Worm (Caenorhabditis elegans) whole organism, L1 larva: ENCODE measurements around the gene lin-26.
A peak's percentile ranks its signal among the peaks of the same experiment; 100 is the strongest.

Experiments used
- C04F5.9 ChIP-seq: sonication (generic microtip); optimal IDR thresholded peaks from 2 replicates; lab custom pipeline; 2016; ENCODE audit warnings: missing genetic modification characterization, missing compliant biosample characterization
- C16A3.4 ChIP-seq: fragments of 150-350 bp; optimal IDR thresholded peaks from 2 replicates; lab custom pipeline; 2014; ENCODE audit warnings: missing biosample characterization, missing genetic modification characterization
- C34B4.2 ChIP-seq: sonication (generic microtip); optimal IDR thresholded peaks from 2 replicates; lab custom pipeline; 2017; ENCODE audit warnings: mild to moderate bottlenecking, missing genetic modification characterization, missing compliant biosample characterization
- F16B12.6 ChIP-seq: fragments of 150-350 bp; optimal IDR thresholded peaks from 2 replicates; lab custom pipeline; 2014; ENCODE audit warnings: missing biosample characterization, missing genetic modification characterization
- aha-1 ChIP-seq: fragments of 150-350 bp; optimal IDR thresholded peaks from 2 replicates; lab custom pipeline; 2014; ENCODE audit warnings: missing biosample characterization, missing genetic modification characterization
- ama-1 ChIP-seq: fragments of 150-350 bp; optimal IDR thresholded peaks from 2 replicates; lab custom pipeline; 2014
- ceh-63 ChIP-seq: fragments of 200-800 bp; sonication (Bioruptor generic); optimal IDR thresholded peaks from 2 replicates; lab custom pipeline; 2018; ENCODE audit warnings: mild to moderate bottlenecking, missing genetic modification characterization, missing compliant biosample characterization
- ceh-82 ChIP-seq, 3 experiments: fragments of 150-350 bp in 1 of 3; sonication (generic microtip) in 2 of 3; optimal IDR thresholded peaks; 2 replicates each; lab custom pipeline; 2014 to 2017; ENCODE audit warnings: missing biosample characterization in 3 of 3, missing genetic modification characterization in 3 of 3
- ceh-88 ChIP-seq: fragments of 200-800 bp; sonication (Bioruptor generic); IDR thresholded peaks from 2 replicates; pipeline ENCODE4 v1.3.6; 2022; ENCODE audit warnings: missing genetic modification characterization, missing compliant biosample characterization
- ceh-90 ChIP-seq: sonication (generic microtip); optimal IDR thresholded peaks from 2 replicates; lab custom pipeline; 2016; ENCODE audit warnings: missing genetic modification characterization, missing compliant biosample characterization
- dpl-1 ChIP-seq, 3 experiments: fragments of 150-350 bp in 2 of 3; sonication (generic microtip) in 1 of 3; optimal IDR thresholded peaks; 2 replicates each; lab custom pipeline; 2014 to 2017; ENCODE audit warnings: missing biosample characterization in 3 of 3, missing genetic modification characterization in 3 of 3, missing genetic modification reagents in 3 of 3
- efl-1 ChIP-seq, 4 experiments: fragments of 150-350 bp; optimal IDR thresholded peaks in 3 of 4; peaks in 1 of 4; 1 replicate in 1 of 4; 2 replicates in 3 of 4; lab custom pipeline; 2014; ENCODE audit warnings: missing biosample characterization in 2 of 4, missing genetic modification characterization in 2 of 4, missing genetic modification reagents in 2 of 4
- elt-2 ChIP-seq: sonication (generic microtip); optimal IDR thresholded peaks from 2 replicates; lab custom pipeline; 2016; ENCODE audit warnings: missing genetic modification characterization, mild to moderate bottlenecking, inconsistent platforms, missing compliant biosample characterization, missing genetic modification reagents
- elt-3 ChIP-seq, 6 experiments: fragments of 150-350 bp in 1 of 6; sonication (generic microtip); optimal IDR thresholded peaks; 2 replicates each; lab custom pipeline; 2017 to 2018; ENCODE audit warnings: missing biosample characterization in 6 of 6, missing genetic modification characterization in 6 of 6, inconsistent platforms in 1 of 6
- ets-5 ChIP-seq: fragments of 200-800 bp; sonication (Bioruptor generic); IDR thresholded peaks from 2 replicates; pipeline ENCODE4 v1.3.6; 2022; ENCODE audit warnings: missing genetic modification characterization, missing compliant biosample characterization
- fkh-10 ChIP-seq: sonication (generic microtip); optimal IDR thresholded peaks from 2 replicates; lab custom pipeline; 2017; ENCODE audit warnings: missing biosample characterization, missing genetic modification reagents, missing genetic modification characterization
- fos-1 ChIP-seq: fragments of 150-350 bp; optimal IDR thresholded peaks from 2 replicates; lab custom pipeline; 2014; ENCODE audit warnings: missing biosample characterization, missing genetic modification characterization
- grh-1 ChIP-seq: fragments of 200-800 bp; sonication (Bioruptor generic); IDR thresholded peaks from 2 replicates; pipeline ENCODE4 v1.3.6; 2022; ENCODE audit warnings: missing genetic modification reagents, missing genetic modification characterization, missing compliant biosample characterization
- hlh-17 ChIP-seq: fragments of 200-800 bp; sonication (Bioruptor generic); optimal IDR thresholded peaks from 2 replicates; lab custom pipeline; 2018; ENCODE audit warnings: missing genetic modification characterization, mild to moderate bottlenecking, missing compliant biosample characterization, moderate library complexity, borderline replicate concordance
- isw-1 ChIP-seq: fragments of 200-800 bp; sonication (Bioruptor generic); IDR thresholded peaks from 2 replicates; pipeline ENCODE4 v1.3.6; 2022; ENCODE audit warnings: missing genetic modification characterization, missing compliant biosample characterization
- lin-14 ChIP-seq: fragments of 200-800 bp; sonication (Bioruptor generic); optimal IDR thresholded peaks from 2 replicates; lab custom pipeline; 2018; ENCODE audit warnings: mild to moderate bottlenecking, missing genetic modification characterization, moderate library complexity, missing compliant biosample characterization
- lin-35 ChIP-seq, 2 experiments: fragments of 150-350 bp; optimal IDR thresholded peaks; 2 replicates each; lab custom pipeline; 2014; ENCODE audit warnings: missing biosample characterization in 2 of 2, missing genetic modification characterization in 2 of 2, missing genetic modification reagents in 2 of 2
- lin-39 ChIP-seq: fragments of 150-350 bp; optimal IDR thresholded peaks from 2 replicates; lab custom pipeline; 2014; ENCODE audit warnings: missing biosample characterization, missing genetic modification reagents, missing genetic modification characterization
- lsy-2 ChIP-seq, 2 experiments: fragments of 150-350 bp; optimal IDR thresholded peaks; 2 replicates each; lab custom pipeline; 2014; ENCODE audit warnings: missing biosample characterization in 2 of 2, missing genetic modification characterization in 2 of 2
- mdl-1 ChIP-seq, 2 experiments: fragments of 150-350 bp; optimal IDR thresholded peaks; 2 replicates each; lab custom pipeline; 2014 to 2017; ENCODE audit warnings: missing biosample characterization in 2 of 2, missing genetic modification characterization in 2 of 2, inconsistent platforms in 1 of 2
- mef-2 ChIP-seq: fragments of 150-350 bp; optimal IDR thresholded peaks from 2 replicates; lab custom pipeline; 2014; ENCODE audit warnings: missing biosample characterization, missing genetic modification characterization
- mep-1 ChIP-seq: fragments of 150-350 bp; optimal IDR thresholded peaks from 2 replicates; lab custom pipeline; 2014; ENCODE audit warnings: missing biosample characterization, missing genetic modification characterization
- nhr-11 ChIP-seq: fragments of 150-350 bp; optimal IDR thresholded peaks from 2 replicates; lab custom pipeline; 2014; ENCODE audit warnings: missing biosample characterization, missing genetic modification characterization
- nhr-20 ChIP-seq: sonication (generic microtip); optimal IDR thresholded peaks from 2 replicates; lab custom pipeline; 2016; ENCODE audit warnings: mild to moderate bottlenecking, missing genetic modification characterization, missing compliant biosample characterization
- nhr-76 ChIP-seq: sonication (generic microtip); optimal IDR thresholded peaks from 2 replicates; lab custom pipeline; 2017; ENCODE audit warnings: missing biosample characterization, missing genetic modification characterization
- nhr-77 ChIP-seq: fragments of 150-350 bp; optimal IDR thresholded peaks from 2 replicates; lab custom pipeline; 2014; ENCODE audit warnings: missing biosample characterization, missing genetic modification characterization
- nhr-90 ChIP-seq: sonication (generic microtip); optimal IDR thresholded peaks from 2 replicates; lab custom pipeline; 2016; ENCODE audit warnings: mild to moderate bottlenecking, missing genetic modification characterization, missing compliant biosample characterization; ENCODE audit not compliant: poor library complexity
- pax-3 ChIP-seq: fragments of 200-800 bp; sonication (Bioruptor generic); optimal IDR thresholded peaks from 2 replicates; lab custom pipeline; 2018; ENCODE audit warnings: mild to moderate bottlenecking, missing genetic modification characterization, moderate library complexity, missing compliant biosample characterization
- pqm-1 ChIP-seq: sonication (generic microtip); optimal IDR thresholded peaks from 3 replicates; lab custom pipeline; 2017; ENCODE audit warnings: missing biosample characterization, missing genetic modification characterization
- rnt-1 ChIP-seq: sonication (generic microtip); optimal IDR thresholded peaks from 2 replicates; lab custom pipeline; 2016; ENCODE audit warnings: mild to moderate bottlenecking, missing genetic modification characterization, moderate library complexity, missing compliant biosample characterization
- skn-1 ChIP-seq: fragments of 150-350 bp; optimal IDR thresholded peaks from 2 replicates; lab custom pipeline; 2014; ENCODE audit warnings: missing biosample characterization, missing genetic modification characterization
- snpc-4 ChIP-seq: fragments of 150-350 bp; optimal IDR thresholded peaks from 2 replicates; lab custom pipeline; 2014; ENCODE audit warnings: missing biosample characterization, missing genetic modification characterization
- sup-37 ChIP-seq: fragments of 200-800 bp; sonication (Bioruptor generic); optimal IDR thresholded peaks from 2 replicates; lab custom pipeline; 2018; ENCODE audit warnings: mild to moderate bottlenecking, missing genetic modification characterization, missing compliant biosample characterization
- swsn-7 ChIP-seq: sonication (generic microtip); optimal IDR thresholded peaks from 2 replicates; lab custom pipeline; 2016; ENCODE audit warnings: missing genetic modification characterization, missing compliant biosample characterization
- tbx-2 ChIP-seq: sonication (generic microtip); optimal IDR thresholded peaks from 2 replicates; lab custom pipeline; 2016; ENCODE audit warnings: missing genetic modification characterization, missing compliant biosample characterization
- tlp-1 ChIP-seq: fragments of 150-350 bp; optimal IDR thresholded peaks from 2 replicates; lab custom pipeline; 2014; ENCODE audit warnings: missing biosample characterization, missing genetic modification characterization
- unc-130 ChIP-seq: fragments of 150-350 bp; optimal IDR thresholded peaks from 2 replicates; lab custom pipeline; 2017; ENCODE audit warnings: missing biosample characterization, missing genetic modification characterization, inconsistent platforms
- unc-62 ChIP-seq: fragments of 150-350 bp; optimal IDR thresholded peaks from 2 replicates; lab custom pipeline; 2014; ENCODE audit warnings: missing biosample characterization, missing genetic modification reagents, missing genetic modification characterization
- unc-98 ChIP-seq: fragments of 200-800 bp; sonication (Bioruptor generic); IDR thresholded peaks from 2 replicates; pipeline ENCODE4 v1.3.6; 2022; ENCODE audit warnings: missing genetic modification characterization, missing compliant biosample characterization
- vab-15 ChIP-seq: sonication (generic microtip); optimal IDR thresholded peaks from 2 replicates; lab custom pipeline; 2017; ENCODE audit warnings: missing genotype, mild to moderate bottlenecking, missing genetic modification characterization, missing compliant biosample characterization
- xbp-1 ChIP-seq: sonication (generic microtip); optimal IDR thresholded peaks from 2 replicates; lab custom pipeline; 2016; ENCODE audit warnings: missing genetic modification characterization, missing compliant biosample characterization
- ztf-11 ChIP-seq, 2 experiments: sonication (generic microtip); optimal IDR thresholded peaks; 2 replicates each; lab custom pipeline; 2016 to 2017; ENCODE audit warnings: missing genetic modification characterization in 2 of 2, missing biosample characterization in 1 of 2, missing compliant biosample characterization in 1 of 2
- ztf-4 ChIP-seq: fragments of 150-350 bp; optimal IDR thresholded peaks from 2 replicates; lab custom pipeline; 2014; ENCODE audit warnings: missing biosample characterization, missing genetic modification characterization

The lin-26 gene

ce11 chrII:7693929-7694328 is 11.9 kb downstream of the lin-26 start, which contains the start of gene nhx-2:
nhx-2 (minus strand) TSS chrII:7693957.
- TF ChIP-seq elt-2 (tag; lab: Kevin White, UChicago) (peak; percentile 65), nhr-77 (tag; lab: Kevin White, UChicago) (no peak)

DNA sequence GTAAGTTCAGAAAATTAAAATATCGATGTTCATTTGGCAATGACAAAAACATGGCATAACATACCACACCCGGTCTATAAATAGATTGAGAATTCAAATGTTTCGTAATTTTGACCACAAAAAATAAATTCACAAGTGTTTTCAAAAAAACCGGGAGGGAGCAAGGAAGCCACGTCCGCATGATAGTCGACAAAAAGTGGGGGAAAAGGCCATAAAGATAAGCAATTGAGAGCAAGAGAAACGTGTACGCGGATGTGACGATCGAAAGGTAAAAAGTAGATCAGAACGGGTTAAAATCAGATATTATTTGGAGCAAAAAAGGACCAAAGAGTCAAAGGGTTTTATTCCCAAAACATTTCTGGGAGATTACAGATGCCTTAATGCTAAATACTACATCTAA is 12.7 kb downstream of the lin-26 start:
- TF ChIP-seq elt-2 (tag; lab: Kevin White, UChicago), result peak; percentile 56
- TF ChIP-seq mdl-1 (tag; optimal IDR thresholded peaks at IDR 0.05; lab: Kevin White, UChicago), result no peak
- TF ChIP-seq, all 84 proteins: peak for 1

DNA sequence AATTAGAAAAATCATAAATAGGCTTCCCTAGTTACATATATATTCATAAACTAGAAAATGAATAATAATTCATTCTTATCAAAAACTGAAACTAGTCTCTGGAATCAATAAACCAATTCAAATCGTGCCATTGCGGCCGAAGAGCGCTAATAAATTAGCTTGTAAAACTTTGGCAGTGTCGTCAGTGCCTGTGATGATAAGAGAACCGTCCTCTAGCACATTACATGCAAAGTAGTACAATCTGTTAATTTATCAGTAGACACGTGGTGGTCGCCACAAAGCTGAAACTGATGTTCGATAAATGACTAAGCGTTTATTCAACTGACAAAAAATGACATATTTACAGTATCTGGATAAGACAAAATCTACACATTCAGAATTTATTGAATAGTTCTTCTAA is 13.6 kb downstream of the lin-26 start:
- peak; percentile 20 for TF ChIP-seq nhr-90 (tag; lab: Kevin White, UChicago)
- TF ChIP-seq ceh-88, result no peak
- no peak for TF ChIP-seq snpc-4 (tag; lab: Kevin White, UChicago)
- no peak for TF ChIP-seq fkh-10 (GFP tag; lab: Kevin White, UChicago)
- no peak for TF ChIP-seq C04F5.9 (tag; lab: Kevin White, UChicago)
- peak; percentile 24 for TF ChIP-seq nhr-20 (tag; lab: Kevin White, UChicago)
- no peak for TF ChIP-seq unc-98 (GFP tag; lab: Robert Waterston, UW)
- no peak for TF ChIP-seq dpl-1 (GFP tag; optimal IDR thresholded peaks at IDR 0.05; lab: Kevin White, UChicago)
- no peak for TF ChIP-seq unc-130 (tag; lab: Kevin White, UChicago)
- peak; percentile 95 for TF ChIP-seq elt-2 (tag; lab: Kevin White, UChicago)
- TF ChIP-seq C34B4.2, result no peak
- no peak for TF ChIP-seq nhr-77 (tag; lab: Kevin White, UChicago)
- TF ChIP-seq nhr-11 (tag; lab: Kevin White, UChicago), result no peak
- TF ChIP-seq aha-1 (tag; lab: Kevin White, UChicago), result no peak
- TF ChIP-seq rnt-1 (tag; lab: Kevin White, UChicago), result no peak
- no peak for TF ChIP-seq F16B12.6
- TF ChIP-seq ztf-11 (tag; optimal IDR thresholded peaks at IDR 0.05; lab: Kevin White, UChicago), result no peak
- TF ChIP-seq mef-2 (tag; lab: Kevin White, UChicago), result no peak
- no peak for TF ChIP-seq mep-1 (tag; lab: Kevin White, UChicago)
- no peak for TF ChIP-seq grh-1
- TF ChIP-seq efl-1 (optimal IDR thresholded peaks at IDR 0.05; lab: Kevin White, UChicago), result no peak
- no peak for TF ChIP-seq efl-1 (GFP tag; optimal IDR thresholded peaks at IDR 0.05 in 1 of 2; lab: Kevin White, UChicago)
- TF ChIP-seq swsn-7 (tag; lab: Kevin White, UChicago), result no peak
- TF ChIP-seq vab-15, result no peak
- TF ChIP-seq lsy-2 (tag; optimal IDR thresholded peaks at IDR 0.05; lab: Kevin White, UChicago), result no peak
- TF ChIP-seq ama-1 (lab: Kevin White, UChicago), result no peak
- TF ChIP-seq elt-3 (tag; optimal IDR thresholded peaks at IDR 0.05; lab: Kevin White, UChicago), result no peak
- TF ChIP-seq pax-3 (tag; lab: Kevin White, UChicago), result no peak
- TF ChIP-seq fos-1 (tag; lab: Kevin White, UChicago), result no peak
- TF ChIP-seq ceh-90 (tag; lab: Kevin White, UChicago), result no peak
- TF ChIP-seq xbp-1, result no peak
- peak in 1 of 2 experiments; percentile 24 for TF ChIP-seq lin-35 (GFP tag; optimal IDR thresholded peaks at IDR 0.05; lab: Kevin White, UChicago)
- no peak for TF ChIP-seq sup-37
- no peak for TF ChIP-seq ceh-82 (tag; optimal IDR thresholded peaks at IDR 0.05; lab: Kevin White, UChicago)
- TF ChIP-seq tlp-1 (tag; lab: Kevin White, UChicago), result peak; percentile 36
- TF ChIP-seq lin-14, result peak; percentile 33
- no peak for TF ChIP-seq nhr-76 (tag; lab: Kevin White, UChicago)
- TF ChIP-seq lin-39 (tag; lab: Kevin White, UChicago), result no peak

DNA sequence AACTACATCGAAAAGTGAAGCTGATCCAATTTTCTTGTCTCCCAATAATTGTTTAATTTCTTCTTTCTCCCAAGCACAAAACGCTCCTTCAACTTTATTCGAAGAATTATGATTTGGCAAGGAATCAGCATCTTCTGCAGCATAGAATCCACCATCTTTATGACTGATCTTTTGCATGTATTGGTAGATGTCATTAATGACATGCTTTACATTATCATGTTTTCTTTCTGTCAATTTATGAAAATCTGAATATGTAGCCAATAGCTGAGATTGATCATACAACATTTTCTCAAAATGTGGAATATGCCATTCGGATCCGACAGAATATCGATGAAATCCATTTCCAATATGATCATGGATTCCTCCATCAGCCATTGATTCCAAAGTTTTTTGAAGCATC is 15.2 kb downstream of the lin-26 start:
- TF ChIP-seq grh-1 (no peak), isw-1 (GFP tag; lab: Robert Waterston, UW) (no peak), ceh-82 (tag; optimal IDR thresholded peaks at IDR 0.05; lab: Kevin White, UChicago) (no peak), unc-98 (GFP tag; lab: Robert Waterston, UW) (no peak), pqm-1 (tag; lab: Kevin White, UChicago) (no peak), lin-39 (tag; lab: Kevin White, UChicago) (no peak), hlh-17 (no peak), tbx-2 (tag; lab: Kevin White, UChicago) (no peak), ceh-63 (GFP tag; lab: Kevin White, UChicago) (no peak), rnt-1 (tag; lab: Kevin White, UChicago) (no peak), unc-130 (tag; lab: Kevin White, UChicago) (no peak), ztf-4 (tag; lab: Kevin White, UChicago) (no peak), skn-1 (no peak), C16A3.4 (no peak), unc-62 (GFP tag; lab: Kevin White, UChicago) (no peak), ets-5 (GFP tag; lab: Robert Waterston, UW) (no peak), lin-14 (no peak), ceh-88 (no peak)
